Worm (Caenorhabditis elegans): ENCODE data around the gene srlf-17.

The srlf-17 gene

ce11 chrIV:11112641-11113040 is 10.1 kb upstream of the srlf-17 start, which contains the start of gene clc-9:
Gene clc-9, plus strand, starts transcription at chrIV:11112941.
- TF ChIP-seq nhr-237 (tag; optimal IDR thresholded peaks at IDR 0.05) (no peak), C34F6.9 (tag; optimal IDR thresholded peaks at IDR 0.05) (no peak), peb-1 (tag; optimal IDR thresholded peaks at IDR 0.05) (no peak), mab-5 (tag; optimal IDR thresholded peaks at IDR 0.05) (no peak), mdl-1 (tag; optimal IDR thresholded peaks at IDR 0.05) (no peak), lsy-2 (tag; optimal IDR thresholded peaks at IDR 0.05) (no peak), R02D3.7 (tag; optimal IDR thresholded peaks at IDR 0.05) (no peak), sma-3 (GFP tag; optimal IDR thresholded peaks at IDR 0.05) (no peak), nhr-77 (tag; optimal IDR thresholded peaks at IDR 0.05) (no peak), nhr-23 (tag; optimal IDR thresholded peaks at IDR 0.05) (no peak), elt-3 (tag; optimal IDR thresholded peaks at IDR 0.05) (no peak)

- peak in 1 of 2 experiments; percentile 21 for TF ChIP-seq lsy-2 (tag; optimal IDR thresholded peaks at IDR 0.05)
- no peak for TF ChIP-seq sma-3 (GFP tag; optimal IDR thresholded peaks at IDR 0.05)
- peak; percentile 44 for TF ChIP-seq nhr-129 (tag; optimal IDR thresholded peaks at IDR 0.05)
- no peak for TF ChIP-seq C34F6.9 (tag; optimal IDR thresholded peaks at IDR 0.05)
- TF ChIP-seq crh-2 (tag; optimal IDR thresholded peaks at IDR 0.05), result peak; percentile 49
Measured at ce11 chrIV:11111898-11112297, 9.4 kb upstream of the srlf-17 start.

ce11 chrIV:11110995-11111619 is 8.6 kb upstream of the srlf-17 start, which contains the start of gene rps-5:
Gene rps-5, minus strand, starts transcription at chrIV:11111045.
- TF ChIP-seq aly-2 (tag; optimal IDR thresholded peaks at IDR 0.05) (no peak), lin-39 (tag; optimal IDR thresholded peaks at IDR 0.05) (no peak), alr-1 (tag; optimal IDR thresholded peaks at IDR 0.05) (no peak), C34F6.9 (tag; optimal IDR thresholded peaks at IDR 0.05) (peak; percentile 71), F13H6.1 (tag; optimal IDR thresholded peaks at IDR 0.05) (peak; percentile 20), dmd-4 (tag; optimal IDR thresholded peaks at IDR 0.05) (no peak), ztf-11 (tag; optimal IDR thresholded peaks at IDR 0.05) (no peak), nhr-6 (tag; optimal IDR thresholded peaks at IDR 0.05) (no peak), mbf-1 (tag; optimal IDR thresholded peaks at IDR 0.05) (no peak), lin-11 (tag; optimal IDR thresholded peaks at IDR 0.05) (peak; percentile 47), snpc-4 (tag; optimal IDR thresholded peaks at IDR 0.05) (peak; percentile 49), nhr-12 (tag; optimal IDR thresholded peaks at IDR 0.05) (no peak), unc-39 (tag; optimal IDR thresholded peaks at IDR 0.05) (no peak), lin-13 (GFP tag; optimal IDR thresholded peaks at IDR 0.05) (peak; percentile 61), unc-55 (GFP tag; optimal IDR thresholded peaks at IDR 0.05) (peak; percentile 86), peb-1 (tag; optimal IDR thresholded peaks at IDR 0.05) (no peak), elt-1 (tag; optimal IDR thresholded peaks at IDR 0.05) (no peak), ceh-82 (tag; optimal IDR thresholded peaks at IDR 0.05) (no peak), nhr-77 (tag; optimal IDR thresholded peaks at IDR 0.05) (no peak), nhr-23 (tag; optimal IDR thresholded peaks at IDR 0.05) (no peak), unc-62 (GFP tag; optimal IDR thresholded peaks at IDR 0.05) (no peak), ZK546.5 (tag; optimal IDR thresholded peaks at IDR 0.05) (peak; percentile 15), nhr-11 (tag; optimal IDR thresholded peaks at IDR 0.05) (no peak), nhr-129 (tag; optimal IDR thresholded peaks at IDR 0.05) (peak; percentile 71), R02D3.7 (tag; optimal IDR thresholded peaks at IDR 0.05) (no peak), mab-5 (tag; optimal IDR thresholded peaks at IDR 0.05) (peak; percentile 14), zag-1 (tag; optimal IDR thresholded peaks at IDR 0.05) (no peak), sem-4 (tag; optimal IDR thresholded peaks at IDR 0.05) (peak; percentile 29), sma-9 (GFP tag; optimal IDR thresholded peaks at IDR 0.05) (peak; percentile 41), sma-9 (tag; optimal IDR thresholded peaks at IDR 0.05) (no peak), nhr-25 (tag; optimal IDR thresholded peaks at IDR 0.05) (peak; percentile 59), ama-1 (optimal IDR thresholded peaks at IDR 0.05) (peak; percentile 18), ztf-4 (tag; optimal IDR thresholded peaks at IDR 0.05) (no peak), nhr-10 (tag; optimal IDR thresholded peaks at IDR 0.05) (no peak), nhr-237 (tag; optimal IDR thresholded peaks at IDR 0.05) (no peak), mdl-1 (tag; optimal IDR thresholded peaks at IDR 0.05) (no peak), sma-3 (GFP tag; optimal IDR thresholded peaks at IDR 0.05) (peak; percentile 22), ztf-1 (GFP tag; conservative IDR thresholded peaks at IDR 0.05) (no peak), fos-1 (tag; optimal IDR thresholded peaks at IDR 0.05) (peak; percentile 33), blmp-1 (tag; optimal IDR thresholded peaks at IDR 0.05; ENCODE audit: insufficient read depth) (no peak), elt-3 (tag; optimal IDR thresholded peaks at IDR 0.05) (no peak), nhr-21 (tag; optimal IDR thresholded peaks at IDR 0.05) (peak; percentile 33), crh-2 (tag; optimal IDR thresholded peaks at IDR 0.05) (peak; percentile 65), egl-27 (tag; optimal IDR thresholded peaks at IDR 0.05) (no peak), skn-1 (tag; optimal IDR thresholded peaks at IDR 0.05) (no peak), Y55F3AM.14 (GFP tag; optimal IDR thresholded peaks at IDR 0.05) (no peak), ceh-16 (tag; optimal IDR thresholded peaks at IDR 0.05) (no peak), lsy-2 (tag; optimal IDR thresholded peaks at IDR 0.05) (peak; percentile 50 to 89)
